Comparison of ENCODE assay signal across 4 worm cellular contexts in the genomic region with DNA sequence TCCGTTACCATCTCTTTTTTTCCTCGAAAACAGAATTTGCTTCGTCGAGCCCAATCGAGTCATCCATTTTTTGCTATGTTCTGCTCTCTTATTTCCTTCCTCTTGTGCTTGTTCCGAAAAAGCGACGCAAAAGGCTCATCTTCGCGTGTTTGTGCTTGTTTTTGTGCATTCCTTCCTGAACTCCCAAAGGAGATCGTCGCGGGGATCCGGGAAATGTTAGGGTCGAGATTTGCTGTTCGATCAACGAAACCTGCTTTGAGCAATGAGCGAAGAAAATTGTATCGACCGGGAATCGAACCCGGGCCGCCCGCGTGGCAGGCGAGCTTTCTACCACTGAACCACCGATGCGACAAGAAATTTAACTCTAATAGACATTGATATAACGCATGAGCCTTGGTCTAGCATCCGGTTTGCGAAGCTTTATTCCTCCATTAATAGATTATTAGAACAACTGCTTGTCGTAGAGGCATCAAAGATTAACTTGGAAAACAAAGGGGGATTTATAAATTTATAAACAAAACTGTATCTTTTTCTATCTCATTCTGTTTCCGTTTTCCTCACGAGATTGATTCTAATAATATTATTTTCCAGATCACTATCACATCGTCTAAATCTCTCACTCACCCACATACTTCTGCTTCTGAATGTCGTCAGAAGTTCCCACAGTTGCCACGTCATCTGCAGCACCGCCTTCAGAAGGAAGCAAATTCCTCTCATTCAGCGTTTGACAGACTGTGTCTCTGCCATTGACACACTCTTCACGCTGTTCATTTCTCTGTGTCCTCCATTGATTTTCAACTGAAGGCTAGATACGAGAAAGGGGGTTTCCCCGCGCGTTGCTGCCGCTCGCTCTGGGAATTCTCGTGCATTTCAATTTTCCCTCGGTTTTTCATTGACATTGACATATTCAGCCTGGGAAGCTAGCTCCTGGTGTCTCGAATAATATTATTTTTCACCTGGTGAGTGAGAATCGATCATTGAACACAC.
TF ChIP-seq lines count a peak whose summit lies in the region.

A gene (plus strand): TSS at position 586 of the 987 bp plus-strand sequence.

TF ChIP-seq in whole organism, L1 larva, 84 proteins besides CTCF, POLR2A, EP300 and RAD21 (continued from another document and continues in another):
- TF ChIP-seq nhr-85 (tag; lab: Kevin White, UChicago) (peak; percentile 53), unc-98 (GFP tag; IDR thresholded peaks at IDR 0.05; lab: Robert Waterston, UW) (0 out of 2 replicates have a peak, but pooled peaks have one; percentile 53), grh-1 (GFP tag; IDR thresholded peaks at IDR 0.05; lab: Robert Waterston, UW) (0 out of 2 replicates have a peak, but pooled peaks have one; percentile 45), nhr-20 (tag; optimal IDR thresholded peaks at IDR 0.05; lab: Kevin White, UChicago) (peak; percentile 55), nhr-71 (tag; optimal IDR thresholded peaks at IDR 0.05; lab: Kevin White, UChicago) (peak; percentile 78), unc-62 (GFP tag; optimal IDR thresholded peaks at IDR 0.05; lab: Kevin White, UChicago) (no peak), efl-1 (optimal IDR thresholded peaks at IDR 0.05; lab: Kevin White, UChicago) (peak; percentile 40 to 69), efl-1 (GFP tag; optimal IDR thresholded peaks at IDR 0.05 in 1 of 2; lab: Kevin White, UChicago) (peak in 1 of 2 experiments; percentile 94), mdl-1 (tag; optimal IDR thresholded peaks at IDR 0.05; lab: Kevin White, UChicago) (peak in 1 of 2 experiments; percentile 58), nhr-90 (tag; optimal IDR thresholded peaks at IDR 0.05; lab: Kevin White, UChicago; ENCODE audit: poor library complexity) (peak; percentile 65), dpl-1 (GFP tag; optimal IDR thresholded peaks at IDR 0.05; lab: Kevin White, UChicago) (peak in 1 of 3 experiments; percentile 8), egl-13 (tag; optimal IDR thresholded peaks at IDR 0.05; lab: Kevin White, UChicago) (peak; percentile 44), snu-23 (GFP tag; optimal IDR thresholded peaks at IDR 0.05; lab: Kevin White, UChicago) (peak; percentile 20), C04F5.9 (tag; optimal IDR thresholded peaks at IDR 0.05; lab: Kevin White, UChicago) (no peak), nhr-84 (tag; optimal IDR thresholded peaks at IDR 0.05; lab: Kevin White, UChicago) (no peak), nhr-47 (tag; optimal IDR thresholded peaks at IDR 0.05; lab: Kevin White, UChicago) (peak; percentile 73), ztf-11 (tag; optimal IDR thresholded peaks at IDR 0.05; lab: Kevin White, UChicago) (peak in 1 of 2 experiments; percentile 36), ceh-90 (tag; optimal IDR thresholded peaks at IDR 0.05; lab: Kevin White, UChicago) (no peak), ceh-63 (GFP tag; optimal IDR thresholded peaks at IDR 0.05; lab: Kevin White, UChicago) (no peak), rnt-1 (tag; optimal IDR thresholded peaks at IDR 0.05; lab: Kevin White, UChicago) (peak; percentile 78), sox-4 (tag; optimal IDR thresholded peaks at IDR 0.05; lab: Kevin White, UChicago) (no peak), jun-1 (tag; optimal IDR thresholded peaks at IDR 0.05; lab: Kevin White, UChicago) (peak; percentile 1), lsy-2 (tag; optimal IDR thresholded peaks at IDR 0.05; lab: Kevin White, UChicago) (peak in 1 of 2 experiments; percentile 52), unc-130 (tag; optimal IDR thresholded peaks at IDR 0.05; lab: Kevin White, UChicago) (peak; percentile 52), lin-39 (tag; optimal IDR thresholded peaks at IDR 0.05; lab: Kevin White, UChicago) (no peak), nhr-237 (tag; optimal IDR thresholded peaks at IDR 0.05; lab: Kevin White, UChicago) (no peak), nhr-11 (tag; optimal IDR thresholded peaks at IDR 0.05; lab: Kevin White, UChicago) (no peak), lin-14 (GFP tag; optimal IDR thresholded peaks at IDR 0.05; lab: Kevin White, UChicago) (peak; percentile 56), C16A3.4 (tag; optimal IDR thresholded peaks at IDR 0.05; lab: Kevin White, UChicago) (peak; percentile 59)

TF ChIP-seq in whole organism, L3 larva, 47 proteins besides CTCF, POLR2A, EP300 and RAD21 (continued from another document):
- TF ChIP-seq ceh-9 (tag; optimal IDR thresholded peaks at IDR 0.05; lab: Kevin White, UChicago) (no peak), mdl-1 (tag; optimal IDR thresholded peaks at IDR 0.05; lab: Kevin White, UChicago) (peak; percentile 3), tbx-2 (tag; optimal IDR thresholded peaks at IDR 0.05; lab: Kevin White, UChicago) (peak; percentile 61), unc-39 (tag; optimal IDR thresholded peaks at IDR 0.05; lab: Kevin White, UChicago) (no peak), lsy-12 (tag; optimal IDR thresholded peaks at IDR 0.05; lab: Kevin White, UChicago) (peak; percentile 47)

TF ChIP-seq in whole organism, early embryonic, 17 proteins besides CTCF, POLR2A, EP300 and RAD21 (continued from another document):
- TF ChIP-seq F13C5.2 (tag; optimal IDR thresholded peaks at IDR 0.05; lab: Kevin White, UChicago): peak; percentile 3

TF ChIP-seq in whole organism, young adult, 124 proteins besides CTCF, POLR2A, EP300 and RAD21 (continued from another document and continues in another):
- TF ChIP-seq athp-1 (tag; optimal IDR thresholded peaks at IDR 0.05; lab: Kevin White, UChicago): peak; percentile 77
- TF ChIP-seq him-1 (tag; optimal IDR thresholded peaks at IDR 0.05; lab: Kevin White, UChicago): peak; percentile 83
- TF ChIP-seq egl-44 (GFP tag; IDR thresholded peaks at IDR 0.05; lab: Robert Waterston, UW): peak; percentile 85
- TF ChIP-seq ets-4 (GFP tag; optimal IDR thresholded peaks at IDR 0.05; lab: Kevin White, UChicago): peak; percentile 60
- peak; percentile 77 for TF ChIP-seq F49E8.2 (tag; optimal IDR thresholded peaks at IDR 0.05; lab: Kevin White, UChicago; ENCODE audit: insufficient read depth)
- no peak for TF ChIP-seq unc-62 (GFP tag; optimal IDR thresholded peaks at IDR 0.05; lab: Kevin White, UChicago)
- peak; percentile 90 for TF ChIP-seq F52B5.7 (tag; optimal IDR thresholded peaks at IDR 0.05; lab: Kevin White, UChicago)
- TF ChIP-seq lin-40 (tag; optimal IDR thresholded peaks at IDR 0.05; lab: Kevin White, UChicago): peak; percentile 80
- peak; percentile 18; the same call in 1 of the 2 replicates for TF ChIP-seq hmg-20 (GFP tag; IDR thresholded peaks at IDR 0.05; lab: Robert Waterston, UW)
- peak; percentile 95 for TF ChIP-seq tbp1 (GFP tag; optimal IDR thresholded peaks at IDR 0.05; lab: Kevin White, UChicago)
- TF ChIP-seq sptf-2 (GFP tag; optimal IDR thresholded peaks at IDR 0.05; lab: Kevin White, UChicago): peak; percentile 80
- TF ChIP-seq hsf-1 (GFP tag; IDR thresholded peaks at IDR 0.05; lab: Robert Waterston, UW): peak; percentile 44; the same call in 1 of the 2 replicates
- peak; percentile 95 for TF ChIP-seq aptf-3 (GFP tag; IDR thresholded peaks at IDR 0.05; lab: Robert Waterston, UW)
- 0 out of 2 replicates have a peak, but pooled peaks have one; percentile 43 for TF ChIP-seq ztf-6 (GFP tag; IDR thresholded peaks at IDR 0.05; lab: Robert Waterston, UW)
- TF ChIP-seq nfya-1 (tag; optimal IDR thresholded peaks at IDR 0.05; lab: Kevin White, UChicago; ENCODE audit: borderline replicate concordance, insufficient read depth): no peak
- TF ChIP-seq Y53F4B.3 (GFP tag; IDR thresholded peaks at IDR 0.05; lab: Robert Waterston, UW): peak; percentile 60; the same call in 1 of the 2 replicates
- no peak for TF ChIP-seq lag-1 (GFP tag; IDR thresholded peaks at IDR 0.05; lab: Robert Waterston, UW)
- TF ChIP-seq snpc-3.4 (tag; optimal IDR thresholded peaks at IDR 0.05; lab: Kevin White, UChicago): peak; percentile 84
- no peak for TF ChIP-seq F22D6.2 (tag; optimal IDR thresholded peaks at IDR 0.05; lab: Kevin White, UChicago)
- TF ChIP-seq dpff-1 (tag; optimal IDR thresholded peaks at IDR 0.05; lab: Kevin White, UChicago): peak; percentile 66
- no peak for TF ChIP-seq sea-2 (GFP tag; IDR thresholded peaks at IDR 0.05; lab: Robert Waterston, UW)
- peak; percentile 83 for TF ChIP-seq T26A5.8 (tag; optimal IDR thresholded peaks at IDR 0.05; lab: Kevin White, UChicago)
- peak; percentile 57 for TF ChIP-seq ceh-91 (GFP tag; IDR thresholded peaks at IDR 0.05; lab: Robert Waterston, UW)
- TF ChIP-seq gei-17 (GFP tag; optimal IDR thresholded peaks at IDR 0.05; lab: Kevin White, UChicago): no peak
- TF ChIP-seq ztf-26 (tag; optimal IDR thresholded peaks at IDR 0.05; lab: Kevin White, UChicago): peak; percentile 63
- TF ChIP-seq ztf-22 (GFP tag; optimal IDR thresholded peaks at IDR 0.05; lab: Kevin White, UChicago): peak; percentile 12
- TF ChIP-seq hrde-1 (tag; optimal IDR thresholded peaks at IDR 0.05; lab: Kevin White, UChicago; ENCODE audit: borderline replicate concordance): peak; percentile 90
- TF ChIP-seq egrh-3 (GFP tag; IDR thresholded peaks at IDR 0.05; lab: Robert Waterston, UW): peak; percentile 49; the same call in 1 of the 2 replicates
- peak; percentile 72 for TF ChIP-seq B0035.1 (tag; optimal IDR thresholded peaks at IDR 0.05; lab: Kevin White, UChicago)
- TF ChIP-seq C17E4.6 (GFP tag; IDR thresholded peaks at IDR 0.05; lab: Robert Waterston, UW): 0 out of 2 replicates have a peak, but pooled peaks have one; percentile 62
- 0 out of 2 replicates have a peak, but pooled peaks have one; percentile 12 for TF ChIP-seq lir-1 (GFP tag; conservative IDR thresholded peaks at IDR 0.05; lab: Robert Waterston, UW)
- no peak for TF ChIP-seq efl-1 (GFP tag; optimal IDR thresholded peaks at IDR 0.05; lab: Kevin White, UChicago)
- no peak for TF ChIP-seq F55B11.4 (tag; optimal IDR thresholded peaks at IDR 0.05; lab: Kevin White, UChicago; ENCODE audit: borderline replicate concordance, insufficient read depth)
- TF ChIP-seq ztf-28 (GFP tag; IDR thresholded peaks at IDR 0.05; lab: Robert Waterston, UW): peak; percentile 86
- TF ChIP-seq F39B2.1 (GFP tag; IDR thresholded peaks at IDR 0.05; lab: Robert Waterston, UW): 0 out of 2 replicates have a peak, but pooled peaks have one; percentile 18
- no peak for TF ChIP-seq mel-28 (tag; optimal IDR thresholded peaks at IDR 0.05; lab: Kevin White, UChicago; ENCODE audit: borderline replicate concordance)
- no peak for TF ChIP-seq C06A6.2 (GFP tag; conservative IDR thresholded peaks at IDR 0.05; lab: Robert Waterston, UW)
- peak; percentile 94 for TF ChIP-seq B0261.1 (tag; optimal IDR thresholded peaks at IDR 0.05; lab: Kevin White, UChicago)
- peak; percentile 33 for TF ChIP-seq nhr-179 (tag; optimal IDR thresholded peaks at IDR 0.05; lab: Kevin White, UChicago)
- TF ChIP-seq rec-8 (tag; optimal IDR thresholded peaks at IDR 0.05; lab: Kevin White, UChicago): peak; percentile 81 to 91
- TF ChIP-seq ekl-4 (GFP tag; IDR thresholded peaks at IDR 0.05; lab: Robert Waterston, UW): peak; percentile 67; the same call in 1 of the 2 replicates
- peak; percentile 61; the same call in 1 of the 2 replicates for TF ChIP-seq bed-2 (GFP tag; IDR thresholded peaks at IDR 0.05; lab: Robert Waterston, UW)
- TF ChIP-seq ceh-40 (GFP tag; IDR thresholded peaks at IDR 0.05; lab: Robert Waterston, UW): 0 out of 2 replicates have a peak, but pooled peaks have one; percentile 34
- TF ChIP-seq Y95B8A.8 (GFP tag; IDR thresholded peaks at IDR 0.05; lab: Robert Waterston, UW): peak; percentile 70
- peak; percentile 59 for TF ChIP-seq snpc-1.3 (tag; optimal IDR thresholded peaks at IDR 0.05; lab: Kevin White, UChicago; ENCODE audit: insufficient read depth)
- TF ChIP-seq ama-1 (optimal IDR thresholded peaks at IDR 0.05; lab: Kevin White, UChicago): no peak
- peak; percentile 36 to 67 for TF ChIP-seq ama-1 (GFP tag; optimal IDR thresholded peaks at IDR 0.05; lab: Kevin White, UChicago)
- 0 out of 2 replicates have a peak, but pooled peaks have one; percentile 53 for TF ChIP-seq cebp-1 (GFP tag; IDR thresholded peaks at IDR 0.05; lab: Robert Waterston, UW)
- TF ChIP-seq cebp-1 (tag; optimal IDR thresholded peaks at IDR 0.05; lab: Kevin White, UChicago): peak; percentile 70
- no peak for TF ChIP-seq bed-1 (GFP tag; IDR thresholded peaks at IDR 0.05; lab: Robert Waterston, UW)
- TF ChIP-seq unc-130 (GFP tag; optimal IDR thresholded peaks at IDR 0.05; lab: Kevin White, UChicago): peak; percentile 50
- 0 out of 2 replicates have a peak, but pooled peaks have one; percentile 55 for TF ChIP-seq B0019.2 (GFP tag; conservative IDR thresholded peaks at IDR 0.05; lab: Robert Waterston, UW)
- TF ChIP-seq ccch-3 (GFP tag; optimal IDR thresholded peaks at IDR 0.05; lab: Kevin White, UChicago): no peak
- no peak for TF ChIP-seq sdz-38 (tag; optimal IDR thresholded peaks at IDR 0.05; lab: Kevin White, UChicago)
- peak in 1 of 3 experiments; percentile 55 for TF ChIP-seq lin-35 (GFP tag; optimal IDR thresholded peaks at IDR 0.05; lab: Kevin White, UChicago)
- peak; percentile 64 for TF ChIP-seq attf-5 (GFP tag; optimal IDR thresholded peaks at IDR 0.05; lab: Kevin White, UChicago)
- TF ChIP-seq snpc-4 (GFP tag; optimal IDR thresholded peaks at IDR 0.05; lab: Kevin White, UChicago): peak; percentile 55
- TF ChIP-seq snpc-4 (tag; optimal IDR thresholded peaks at IDR 0.05; lab: Kevin White, UChicago): peak in 3 of 4 experiments; percentile 76 to 81 (median 77)
- TF ChIP-seq F37B4.10 (GFP tag; IDR thresholded peaks at IDR 0.05; lab: Robert Waterston, UW): no peak
- TF ChIP-seq let-526 (GFP tag; IDR thresholded peaks at IDR 0.05; lab: Robert Waterston, UW): peak; percentile 67; the same call in 1 of the 2 replicates
- TF ChIP-seq fkh-3 (tag; optimal IDR thresholded peaks at IDR 0.05; lab: Kevin White, UChicago): peak; percentile 66
- peak; percentile 81 for TF ChIP-seq nhr-80 (tag; optimal IDR thresholded peaks at IDR 0.05; lab: Kevin White, UChicago)
- no peak for TF ChIP-seq akir-1 (GFP tag; optimal IDR thresholded peaks at IDR 0.05; lab: Kevin White, UChicago)
- TF ChIP-seq Y56A3A.18 (GFP tag; IDR thresholded peaks at IDR 0.05; lab: Robert Waterston, UW): no peak; the same call in none of the 2 replicates
- no peak for TF ChIP-seq ceh-58 (GFP tag; IDR thresholded peaks at IDR 0.05; lab: Robert Waterston, UW)
- TF ChIP-seq madf-10 (tag; optimal IDR thresholded peaks at IDR 0.05; lab: Kevin White, UChicago): peak; percentile 70
- TF ChIP-seq lsy-27 (tag; optimal IDR thresholded peaks at IDR 0.05; lab: Kevin White, UChicago; ENCODE audit: borderline replicate concordance, insufficient read depth): peak; percentile 90
- TF ChIP-seq nhr-120 (GFP tag; IDR thresholded peaks at IDR 0.05; lab: Robert Waterston, UW): no peak
- TF ChIP-seq lsl-1 (GFP tag; optimal IDR thresholded peaks at IDR 0.05; lab: Kevin White, UChicago): peak; percentile 63
- TF ChIP-seq T07F8.4 (tag; optimal IDR thresholded peaks at IDR 0.05; lab: Kevin White, UChicago): peak; percentile 84
- TF ChIP-seq ceh-27 (GFP tag; optimal IDR thresholded peaks at IDR 0.05; lab: Kevin White, UChicago): peak; percentile 44
- TF ChIP-seq tbx-9 (tag; optimal IDR thresholded peaks at IDR 0.05; lab: Kevin White, UChicago; ENCODE audit: borderline replicate concordance): no peak
- TF ChIP-seq F57A8.1 (GFP tag; optimal IDR thresholded peaks at IDR 0.05; lab: Kevin White, UChicago): peak; percentile 30
- TF ChIP-seq dpl-1 (GFP tag; optimal IDR thresholded peaks at IDR 0.05; lab: Kevin White, UChicago): no peak
- peak; percentile 94 for TF ChIP-seq zim-3 (tag; optimal IDR thresholded peaks at IDR 0.05; lab: Kevin White, UChicago)
- peak; percentile 31 for TF ChIP-seq snpc-1.1 (tag; optimal IDR thresholded peaks at IDR 0.05; lab: Kevin White, UChicago; ENCODE audit: insufficient read depth)
- peak; percentile 90 for TF ChIP-seq rpc-1 (optimal IDR thresholded peaks at IDR 0.05; lab: Kevin White, UChicago)
- TF ChIP-seq rpc-1 (tag; optimal IDR thresholded peaks at IDR 0.05; lab: Kevin White, UChicago): peak; percentile 89
- TF ChIP-seq nfya-2 (GFP tag; IDR thresholded peaks at IDR 0.05; lab: Robert Waterston, UW): 0 out of 2 replicates have a peak, but pooled peaks have one; percentile 23
- TF ChIP-seq dox-1 (GFP tag; IDR thresholded peaks at IDR 0.05; lab: Robert Waterston, UW): peak; percentile 89
